Fruit fly (Drosophila melanogaster): Measurements from ENCODE around the gene Art6.

The Art6 gene

DNA sequence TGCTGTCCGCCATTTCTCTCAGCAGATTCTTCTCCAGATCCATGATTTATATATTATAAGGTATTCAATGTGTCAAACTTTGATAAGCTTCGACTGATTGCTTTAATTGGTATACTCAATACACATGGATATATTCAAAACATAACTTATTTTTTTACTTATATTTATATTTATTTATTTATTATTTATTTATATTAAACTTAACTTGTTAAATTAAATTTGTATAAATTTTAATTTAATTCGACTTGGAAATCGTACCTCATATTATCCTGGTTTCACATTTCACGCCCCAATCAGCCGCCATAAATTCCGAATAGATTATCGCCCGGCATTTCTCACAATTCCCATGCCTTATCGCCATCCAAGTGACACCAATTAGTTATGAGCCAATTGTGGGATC lies 2.3 kb downstream of the Art6 start, which contains the start of gene Art9 (continued):
- TF ChIP-seq CG8290 (GFP tag; optimal IDR thresholded peaks at IDR 0.05) (no peak), CG8290 (tag; optimal IDR thresholded peaks at IDR 0.05) (no peak), eyg (GFP tag; optimal IDR thresholded peaks at IDR 0.05) (no peak), pb (GFP tag; optimal IDR thresholded peaks at IDR 0.05) (no peak)

DNA sequence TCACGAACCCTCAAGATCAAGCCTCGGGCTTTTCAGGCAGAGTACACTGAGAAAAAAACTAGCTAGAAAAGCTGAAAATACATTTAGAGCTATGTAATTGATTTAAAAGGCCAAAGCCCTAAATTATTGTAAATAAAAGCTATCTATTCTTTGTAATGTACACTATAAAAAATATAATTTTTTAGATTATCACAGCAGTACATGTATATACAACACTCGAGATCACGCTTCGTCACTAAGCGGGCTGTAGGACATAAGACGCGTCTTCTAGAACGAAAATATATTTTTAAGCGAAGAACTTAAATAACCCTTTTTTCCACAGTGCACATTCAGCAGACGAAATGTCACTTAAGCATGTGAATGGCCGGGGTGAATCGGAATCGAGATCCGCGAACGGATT lies 4.2 kb downstream of the Art6 start:
- TF ChIP-seq nom (GFP tag; optimal IDR thresholded peaks at IDR 0.05), result peak; percentile 0
- TF ChIP-seq CG7928 (GFP tag; optimal IDR thresholded peaks at IDR 0.05), result no peak
- no peak for TF ChIP-seq CG15011 (GFP tag; optimal IDR thresholded peaks at IDR 0.05)
- no peak for TF ChIP-seq tll (GFP tag; optimal IDR thresholded peaks at IDR 0.05)
- TF ChIP-seq sr (GFP tag; IDR thresholded peaks at IDR 0.05), result no peak
- TF ChIP-seq CG30020 (tag; optimal IDR thresholded peaks at IDR 0.05), result no peak
- TF ChIP-seq crp (GFP tag; optimal IDR thresholded peaks at IDR 0.05), result no peak
- TF ChIP-seq CG2712 (tag; optimal IDR thresholded peaks at IDR 0.05), result peak; percentile 17
- no peak for TF ChIP-seq CG16813 (GFP tag; IDR thresholded peaks at IDR 0.05; ENCODE audit: partially characterized antibody)
- no peak for TF ChIP-seq CG16779 (GFP tag; IDR thresholded peaks at IDR 0.05)
- peak; percentile 18 for TF ChIP-seq lbe (GFP tag; optimal IDR thresholded peaks at IDR 0.05)
- no peak for TF ChIP-seq tap (tag; optimal IDR thresholded peaks at IDR 0.05)
- TF ChIP-seq Ssrp (tag; optimal IDR thresholded peaks at IDR 0.05), result no peak
- peak; percentile 0 for TF ChIP-seq CG4424 (GFP tag; optimal IDR thresholded peaks at IDR 0.05)
- TF ChIP-seq ash1 (GFP tag; optimal IDR thresholded peaks at IDR 0.05), result no peak
- TF ChIP-seq Blimp-1 (GFP tag; optimal IDR thresholded peaks at IDR 0.05), result peak; percentile 4
- TF ChIP-seq gem (tag; optimal IDR thresholded peaks at IDR 0.05), result peak; percentile 29
- peak; percentile 47 for TF ChIP-seq sens (GFP tag)
- no peak for TF ChIP-seq Hr78 (GFP tag; optimal IDR thresholded peaks at IDR 0.05)
- no peak for TF ChIP-seq dati (GFP tag; IDR thresholded peaks at IDR 0.05)
- peak; percentile 41 for TF ChIP-seq dmrt11E (tag; optimal IDR thresholded peaks at IDR 0.05)
- peak; percentile 1 for TF ChIP-seq phol (tag; optimal IDR thresholded peaks at IDR 0.05)
- no peak for TF ChIP-seq knrl (GFP tag; IDR thresholded peaks at IDR 0.05; ENCODE audit: partially characterized antibody)
- TF ChIP-seq Hr39 (optimal IDR thresholded peaks at IDR 0.05), result no peak
- TF ChIP-seq CG32532 (GFP tag; IDR thresholded peaks at IDR 0.05), result no peak
- no peak for TF ChIP-seq CG13775 (GFP tag; optimal IDR thresholded peaks at IDR 0.05)
- TF ChIP-seq prd (optimal IDR thresholded peaks at IDR 0.05), result no peak
- peak; percentile 24; the same call in 1 of the 3 replicates for TF ChIP-seq prd (GFP tag; IDR thresholded peaks at IDR 0.05)
- no peak for TF ChIP-seq C15 (GFP tag; IDR thresholded peaks at IDR 0.05)
- no peak for TF ChIP-seq al (GFP tag; IDR thresholded peaks at IDR 0.05)
- no peak for TF ChIP-seq E2f1 (GFP tag; IDR thresholded peaks at IDR 0.05)
- peak; percentile 3 for TF ChIP-seq CG10979 (tag; optimal IDR thresholded peaks at IDR 0.05)
- peak in 1 of 3 experiments; percentile 12 for TF ChIP-seq lola (GFP tag; optimal IDR thresholded peaks at IDR 0.05)
- TF ChIP-seq CG16815 (GFP tag; optimal IDR thresholded peaks at IDR 0.05), result no peak
- TF ChIP-seq bcd (GFP tag; optimal IDR thresholded peaks at IDR 0.05), result no peak
- TF ChIP-seq CG4707 (GFP tag; optimal IDR thresholded peaks at IDR 0.05), result no peak
- peak; percentile 9 for TF ChIP-seq CG14710 (tag; optimal IDR thresholded peaks at IDR 0.05)
- TF ChIP-seq wor (GFP tag; IDR thresholded peaks at IDR 0.05), result no peak
- no peak for TF ChIP-seq oc (tag; optimal IDR thresholded peaks at IDR 0.05)
